Worm (Caenorhabditis elegans) whole organism, L2 larva: ENCODE measurements around the gene F40G9.14.

Experiments
- lin-13 ChIP-seq: fragments of 150-350 bp; optimal IDR thresholded peaks from 2 replicates; lab custom pipeline; 2014; ENCODE audit warnings: missing biosample characterization, missing genetic modification reagents, missing genetic modification characterization
- sma-9 ChIP-seq, 2 experiments: fragments of 150-350 bp in 1 of 2; sonication (generic microtip) in 1 of 2; optimal IDR thresholded peaks; 2 replicates each; lab custom pipeline; 2014 to 2016; ENCODE audit warnings: missing genetic modification characterization in 2 of 2, mild to moderate bottlenecking in 1 of 2, missing biosample characterization in 1 of 2, missing compliant biosample characterization in 1 of 2, missing genetic modification reagents in 1 of 2, moderate library complexity in 1 of 2
- snpc-4 ChIP-seq: fragments of 150-350 bp; optimal IDR thresholded peaks from 2 replicates; lab custom pipeline; 2014; ENCODE audit warnings: missing biosample characterization, missing genetic modification characterization

DNA sequence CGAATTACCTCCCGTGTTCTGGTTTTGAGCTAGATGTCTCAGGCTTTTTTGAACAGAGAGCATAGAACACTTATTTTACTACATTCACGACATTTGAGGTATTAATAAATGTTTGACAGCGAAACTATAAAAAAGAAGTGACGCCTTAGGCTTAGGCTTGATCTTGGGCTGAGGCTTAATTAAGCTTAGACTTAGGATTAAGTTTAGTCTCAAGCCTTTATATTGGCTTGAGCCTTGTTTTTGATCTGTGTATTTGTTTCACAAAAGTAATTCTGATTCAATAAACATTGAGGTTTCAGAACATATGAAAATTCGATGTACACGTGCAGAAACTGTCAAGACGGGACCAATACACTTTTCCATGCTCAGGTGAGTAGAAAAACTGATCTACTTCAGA is 32.1 kb upstream of the F40G9.14 start, which contains the start of gene klp-20:
- no peak for TF ChIP-seq lin-13 (GFP tag; lab: Kevin White, UChicago)
- TF ChIP-seq snpc-4 (tag; lab: Kevin White, UChicago), result no peak
- TF ChIP-seq sma-9 (GFP tag; optimal IDR thresholded peaks at IDR 0.05; lab: Kevin White, UChicago), result no peak
- TF ChIP-seq sma-9 (tag; optimal IDR thresholded peaks at IDR 0.05; lab: Kevin White, UChicago), result no peak
